Fruit fly (Drosophila melanogaster): ENCODE data around the gene CG9521.

Gene CG9521

DNA sequence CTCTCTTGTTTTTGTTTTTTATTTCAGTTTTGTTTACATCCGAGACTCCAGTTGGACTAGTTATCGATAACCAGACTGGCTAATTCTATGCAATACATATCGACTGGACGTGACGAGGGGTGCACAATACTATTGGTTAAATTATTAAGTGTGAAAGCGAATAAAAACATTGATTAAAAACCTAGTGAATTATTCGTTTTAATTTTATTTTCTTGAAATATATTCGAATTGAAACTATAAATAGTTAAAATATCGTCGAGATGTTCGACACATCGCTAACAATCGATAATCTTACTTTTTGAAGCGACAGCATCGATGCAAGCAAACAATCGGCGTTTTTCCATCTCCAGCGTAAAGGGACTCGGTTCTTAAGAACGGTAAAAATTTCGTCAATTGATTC lies 14.0 kb downstream of the CG9521 start, which contains the start of the genes CG32590 and Flo2 (continued):
- TF ChIP-seq Optix (GFP tag; IDR thresholded peaks at IDR 0.05) (peak; percentile 72; the same call in 2 of the 3 replicates), CG31441 (GFP tag; IDR thresholded peaks at IDR 0.05) (peak; percentile 50; the same call in 1 of the 2 replicates), CG6254 (GFP tag; optimal IDR thresholded peaks at IDR 0.05) (peak; percentile 4), zfh1 (GFP tag; IDR thresholded peaks at IDR 0.05) (peak; percentile 83), sisA (GFP tag; IDR thresholded peaks at IDR 0.05) (peak; percentile 84), Fer3 (tag; optimal IDR thresholded peaks at IDR 0.05) (peak; percentile 69), Abd-B (GFP tag; optimal IDR thresholded peaks at IDR 0.05) (peak; percentile 65), HHEX (GFP tag; optimal IDR thresholded peaks at IDR 0.05) (peak; percentile 57), ci (GFP tag; IDR thresholded peaks at IDR 0.05) (peak; percentile 83), CG4328 (GFP tag; optimal IDR thresholded peaks at IDR 0.05) (no peak), sob (GFP tag; IDR thresholded peaks at IDR 0.05) (peak; percentile 89), lab (GFP tag; optimal IDR thresholded peaks at IDR 0.05) (peak; percentile 78), CG13287 (GFP tag; IDR thresholded peaks at IDR 0.05; ENCODE audit: partially characterized antibody) (peak; percentile 98), aop (GFP tag; IDR thresholded peaks at IDR 0.05) (0 out of 2 replicates have a peak, but pooled peaks have one; percentile 9), pzg (GFP tag; optimal IDR thresholded peaks at IDR 0.05) (peak; percentile 78), CG10565 (GFP tag; optimal IDR thresholded peaks at IDR 0.05) (no peak), CG1602 (GFP tag; optimal IDR thresholded peaks at IDR 0.05) (peak; percentile 67), Spps (tag; optimal IDR thresholded peaks at IDR 0.05) (peak; percentile 40), Dip2 (GFP tag; IDR thresholded peaks at IDR 0.05) (no peak), D19B (GFP tag; optimal IDR thresholded peaks at IDR 0.05) (no peak), Elba2 (GFP tag; optimal IDR thresholded peaks at IDR 0.05) (peak; percentile 0), Dad (GFP tag; optimal IDR thresholded peaks at IDR 0.05) (peak; percentile 43), dm (GFP tag; optimal IDR thresholded peaks at IDR 0.05) (peak; percentile 33), CG17385 (GFP tag; optimal IDR thresholded peaks at IDR 0.05) (peak; percentile 58), CG3847 (GFP tag; IDR thresholded peaks at IDR 0.05) (peak; percentile 81), CG11085 (GFP tag; IDR thresholded peaks at IDR 0.05) (peak; percentile 71), CG4424 (GFP tag; optimal IDR thresholded peaks at IDR 0.05) (peak; percentile 74), Dbx (GFP tag; IDR thresholded peaks at IDR 0.05) (peak; percentile 94), slp2 (GFP tag; optimal IDR thresholded peaks at IDR 0.05) (peak; percentile 52), NfI (GFP tag; optimal IDR thresholded peaks at IDR 0.05) (peak; percentile 66), CG3163 (GFP tag; optimal IDR thresholded peaks at IDR 0.05) (no peak), Camta (GFP tag; optimal IDR thresholded peaks at IDR 0.05) (peak; percentile 70), stc (GFP tag; IDR thresholded peaks at IDR 0.05) (peak; percentile 62; the same call in 1 of the 2 replicates), onecut (GFP tag; IDR thresholded peaks at IDR 0.05) (0 out of 2 replicates have a peak, but pooled peaks have one; percentile 25), CG6765 (GFP tag; optimal IDR thresholded peaks at IDR 0.05) (no peak), otp (GFP tag; IDR thresholded peaks at IDR 0.05) (peak; percentile 71; the same call in 1 of the 3 replicates), MTF-1 (GFP tag; optimal IDR thresholded peaks at IDR 0.05; ENCODE audit: borderline replicate concordance) (no peak), Jarid2 (GFP tag; optimal IDR thresholded peaks at IDR 0.05) (no peak), nmo (GFP tag; optimal IDR thresholded peaks at IDR 0.05) (peak; percentile 79), CG6683 (GFP tag; optimal IDR thresholded peaks at IDR 0.05) (peak; percentile 25), amos (GFP tag; IDR thresholded peaks at IDR 0.05; ENCODE audit: partially characterized antibody) (peak; percentile 92), Neu2 (GFP tag; optimal IDR thresholded peaks at IDR 0.05; ENCODE audit: borderline replicate concordance) (no peak), maf-S (GFP tag; optimal IDR thresholded peaks at IDR 0.05) (peak; percentile 72), jumu (GFP tag; optimal IDR thresholded peaks at IDR 0.05) (peak; percentile 67), dysf (GFP tag; IDR thresholded peaks at IDR 0.05) (peak; percentile 52; the same call in 2 of the 3 replicates), bbx (GFP tag; IDR thresholded peaks at IDR 0.05; ENCODE audit: partially characterized antibody) (peak; percentile 94), CG6791 (GFP tag; IDR thresholded peaks at IDR 0.05; ENCODE audit: partially characterized antibody) (peak; percentile 94), dati (GFP tag; IDR thresholded peaks at IDR 0.05) (no peak), CG31365 (tag; optimal IDR thresholded peaks at IDR 0.05) (no peak), HLHmδ (GFP tag; optimal IDR thresholded peaks at IDR 0.05) (no peak)

All from whole organism, embryonic.